Fruit fly (Drosophila melanogaster) whole organism, embryonic: ENCODE measurements around the gene CG31800.

ENCODE experiments used
- Awh ChIP-seq: fragments of 200-800 bp; sonication (Bioruptor generic); IDR thresholded peaks from 2 replicates; pipeline ENCODE4, ENCODE4 v1.3.6; 2022; ENCODE audit warnings: missing biosample characterization, missing genetic modification characterization
- BtbVII ChIP-seq: fragments of 200-800 bp; sonication (Bioruptor generic); optimal IDR thresholded peaks from 3 replicates; lab custom pipeline; 2017; ENCODE audit warnings: missing biosample characterization, mild to moderate bottlenecking, missing genetic modification characterization
- CG10979 ChIP-seq: fragments of 200-800 bp; sonication (Bioruptor generic); optimal IDR thresholded peaks from 2 replicates; lab custom pipeline; 2018; ENCODE audit warnings: missing biosample characterization, mild to moderate bottlenecking, missing genetic modification characterization, moderate library complexity
- CG11247 ChIP-seq: fragments of 200-800 bp; sonication (Bioruptor generic); IDR thresholded peaks from 2 replicates; pipeline ENCODE4 v1.3.6; 2022; ENCODE audit warnings: missing biosample characterization, missing genetic modification characterization
- CG1529 ChIP-seq: fragments of 200-800 bp; sonication (Bioruptor generic); optimal IDR thresholded peaks from 3 replicates; lab custom pipeline; 2018; ENCODE audit warnings: missing biosample characterization, missing genetic modification characterization
- CG17186 ChIP-seq: fragments of 200-800 bp; sonication (Bioruptor generic); optimal IDR thresholded peaks from 3 replicates; lab custom pipeline; 2017; ENCODE audit warnings: missing biosample characterization, missing genetic modification reagents, missing genetic modification characterization
- CG17385 ChIP-seq: fragments of 200-800 bp; sonication (Bioruptor generic); optimal IDR thresholded peaks from 3 replicates; lab custom pipeline; 2018; ENCODE audit warnings: missing biosample characterization, mild to moderate bottlenecking, missing genetic modification characterization
- CG1832 ChIP-seq: fragments of 200-800 bp; sonication (Bioruptor generic); optimal IDR thresholded peaks from 2 replicates; lab custom pipeline; 2017; ENCODE audit warnings: missing biosample characterization, mild to moderate bottlenecking, missing genetic modification characterization, inconsistent platforms
- CG2120 ChIP-seq: fragments of 200-800 bp; sonication (Bioruptor generic); optimal IDR thresholded peaks from 3 replicates; lab custom pipeline; 2016; ENCODE audit warnings: missing biosample characterization, missing genetic modification characterization
- CG2678 ChIP-seq: fragments of 200-800 bp; sonication (Bioruptor generic); optimal IDR thresholded peaks from 3 replicates; lab custom pipeline; 2019; ENCODE audit warnings: missing biosample characterization, mild to moderate bottlenecking, missing genetic modification characterization, moderate library complexity
- CG30403 ChIP-seq: fragments of 200-800 bp; sonication (Bioruptor generic); optimal IDR thresholded peaks from 3 replicates; lab custom pipeline; 2016; ENCODE audit warnings: missing biosample characterization, missing genetic modification characterization
- CG31388 ChIP-seq: fragments of 200-800 bp; sonication (Bioruptor generic); optimal IDR thresholded peaks from 2 replicates; lab custom pipeline; 2016; ENCODE audit warnings: missing biosample characterization, missing genetic modification characterization
- CG7786 ChIP-seq: fragments of 200-800 bp; sonication (Bioruptor generic); optimal IDR thresholded peaks from 2 replicates; lab custom pipeline; 2016; ENCODE audit warnings: missing biosample characterization, missing genetic modification characterization
- CG8478 ChIP-seq: fragments of >200 bp; optimal IDR thresholded peaks from 2 replicates; lab custom pipeline; 2018
- CG8924 ChIP-seq: fragments of 200-800 bp; optimal IDR thresholded peaks from 3 replicates; lab custom pipeline; 2019; ENCODE audit warnings: missing biosample characterization, mild to moderate bottlenecking, missing genetic modification characterization, moderate library complexity
- CG9215 ChIP-seq: fragments of 200-800 bp; sonication (Bioruptor generic); IDR thresholded peaks from 2 replicates; pipeline ENCODE4 v1.3.6; 2022; ENCODE audit warnings: missing biosample characterization, missing genetic modification characterization
- CTCF ChIP-seq: fragments of 200-800 bp; sonication (Bioruptor generic); optimal IDR thresholded peaks from 2 replicates; lab custom pipeline; 2017; ENCODE audit warnings: missing biosample characterization, mild to moderate bottlenecking, missing genetic modification characterization, moderate library complexity
- Camta ChIP-seq: fragments of 200-800 bp; sonication (Bioruptor generic); optimal IDR thresholded peaks from 2 replicates; lab custom pipeline; 2016; ENCODE audit warnings: missing biosample characterization, missing genetic modification characterization
- Ets65A ChIP-seq: fragments of 200-800 bp; sonication (Bioruptor generic); peaks from one replicate; lab custom pipeline; 2016; ENCODE audit warnings: missing biosample characterization, missing genetic modification characterization
- H15 ChIP-seq: fragments of 200-800 bp; sonication (Bioruptor generic); IDR thresholded peaks from 3 replicates; pipeline ENCODE4 v1.3.6; 2022; ENCODE audit warnings: missing biosample characterization, missing genetic modification characterization
- H2.0 ChIP-seq: fragments of 200-800 bp; sonication (Bioruptor generic); IDR thresholded peaks from 2 replicates; pipeline ENCODE4 v1.3.6; 2022; ENCODE audit warnings: missing biosample characterization, missing genetic modification characterization
- Hand ChIP-seq: fragments of 200-800 bp; sonication (Bioruptor generic); optimal IDR thresholded peaks from 2 replicates; lab custom pipeline; 2017; ENCODE audit warnings: mild to moderate bottlenecking, missing biosample characterization, missing genetic modification reagents, missing genetic modification characterization
- Hey ChIP-seq: fragments of 200-800 bp; sonication (Bioruptor generic); optimal IDR thresholded peaks from 3 replicates; lab custom pipeline; 2018; ENCODE audit warnings: missing biosample characterization, mild to moderate bottlenecking, missing genetic modification characterization
- Hmr ChIP-seq: fragments of 200-800 bp; sonication (Bioruptor generic); optimal IDR thresholded peaks from 3 replicates; lab custom pipeline; 2017; ENCODE audit warnings: mild to moderate bottlenecking, missing biosample characterization, missing genetic modification reagents, missing genetic modification characterization
- Hr39 ChIP-seq: fragments of >200 bp; optimal IDR thresholded peaks from 2 replicates; lab custom pipeline; 2017
- Hsf ChIP-seq: fragments of 200-800 bp; sonication (Bioruptor generic); optimal IDR thresholded peaks from 3 replicates; lab custom pipeline; 2016; ENCODE audit warnings: missing biosample characterization, missing genetic modification characterization
- Meics ChIP-seq: fragments of 200-800 bp; sonication (Bioruptor generic); optimal IDR thresholded peaks from 2 replicates; lab custom pipeline; 2017; ENCODE audit warnings: missing biosample characterization, mild to moderate bottlenecking, missing genetic modification characterization
- Sry-β ChIP-seq: fragments of 200-800 bp; sonication (Bioruptor generic); optimal IDR thresholded peaks from 2 replicates; lab custom pipeline; 2018; ENCODE audit warnings: missing biosample characterization, mild to moderate bottlenecking, missing genetic modification characterization, moderate library complexity
- Xrp1 ChIP-seq: fragments of 200-800 bp; sonication (Bioruptor generic); IDR thresholded peaks from 2 replicates; pipeline ENCODE4 v1.3.6; 2022; ENCODE audit warnings: missing biosample characterization, missing genetic modification characterization
- az2 ChIP-seq: fragments of 200-800 bp; sonication (Bioruptor generic); optimal IDR thresholded peaks from 3 replicates; lab custom pipeline; 2016; ENCODE audit warnings: missing biosample characterization, missing genetic modification characterization
- bab2 ChIP-seq: fragments of 200-800 bp; sonication (Bioruptor generic); optimal IDR thresholded peaks from 2 replicates; lab custom pipeline; 2016; ENCODE audit warnings: missing biosample characterization, missing genetic modification characterization
- ci ChIP-seq: fragments of 200-800 bp; sonication (Bioruptor generic); IDR thresholded peaks from 3 replicates; pipeline ENCODE4 v1.3.6; 2022; ENCODE audit warnings: missing biosample characterization, missing genetic modification characterization
- crc ChIP-seq: fragments of 200-800 bp; sonication (Bioruptor generic); optimal IDR thresholded peaks from 2 replicates; lab custom pipeline; 2016; ENCODE audit warnings: missing biosample characterization, missing genetic modification characterization
- dati ChIP-seq: fragments of 200-800 bp; sonication (Bioruptor generic); IDR thresholded peaks from 2 replicates; pipeline ENCODE4 v1.3.6; 2022; ENCODE audit warnings: missing biosample characterization, missing genetic modification characterization
- dmrt11E ChIP-seq: fragments of 200-800 bp; sonication (Bioruptor generic); optimal IDR thresholded peaks from 3 replicates; lab custom pipeline; 2018; ENCODE audit warnings: missing biosample characterization, mild to moderate bottlenecking, missing genetic modification characterization, moderate library complexity
- dmrt99B ChIP-seq: fragments of 200-800 bp; sonication (Bioruptor generic); optimal IDR thresholded peaks from 2 replicates; lab custom pipeline; 2018; ENCODE audit warnings: missing biosample characterization, mild to moderate bottlenecking, missing genetic modification characterization, moderate library complexity
- dysf ChIP-seq: fragments of 200-800 bp; sonication (Bioruptor generic); IDR thresholded peaks from 3 replicates; pipeline ENCODE4 v1.3.6; 2022; ENCODE audit warnings: missing biosample characterization, missing genetic modification characterization
- fd3F ChIP-seq: fragments of 200-800 bp; sonication (Bioruptor generic); optimal IDR thresholded peaks from 2 replicates; lab custom pipeline; 2018; ENCODE audit warnings: missing biosample characterization, mild to moderate bottlenecking, missing genetic modification characterization, moderate library complexity
- gcm2 ChIP-seq: fragments of 200-800 bp; sonication (Bioruptor generic); optimal IDR thresholded peaks from 2 replicates; lab custom pipeline; 2016; ENCODE audit warnings: missing biosample characterization, missing genetic modification characterization
- her ChIP-seq: fragments of 200-800 bp; sonication (Bioruptor generic); optimal IDR thresholded peaks from 2 replicates; lab custom pipeline; 2016; ENCODE audit warnings: missing biosample characterization, missing genetic modification characterization
- hth ChIP-seq: fragments of >200 bp; optimal IDR thresholded peaks from 2 replicates; lab custom pipeline; 2017; ENCODE audit warnings: inconsistent platforms
- mld ChIP-seq: fragments of 200-800 bp; sonication (Bioruptor generic); IDR thresholded peaks from 3 replicates; pipeline ENCODE4 v1.3.6; 2022; ENCODE audit warnings: missing biosample characterization, missing genetic modification characterization; ENCODE audit not compliant: partially characterized antibody
- odd ChIP-seq: fragments of 200-800 bp; sonication (Bioruptor generic); optimal IDR thresholded peaks from 2 replicates; lab custom pipeline; 2017; ENCODE audit warnings: missing biosample characterization, mild to moderate bottlenecking, missing genetic modification characterization
- pho ChIP-seq: fragments of 200-800 bp; sonication (Bioruptor generic); optimal IDR thresholded peaks from 2 replicates; lab custom pipeline; 2016; ENCODE audit warnings: missing biosample characterization, missing genetic modification characterization
- phol ChIP-seq: fragments of 200-800 bp; sonication (Bioruptor generic); optimal IDR thresholded peaks from 3 replicates; lab custom pipeline; 2018; ENCODE audit warnings: missing biosample characterization, mild to moderate bottlenecking, missing genetic modification characterization, moderate library complexity
- psq ChIP-seq: fragments of 200-800 bp; sonication (Bioruptor generic); optimal IDR thresholded peaks from 2 replicates; lab custom pipeline; 2017; ENCODE audit warnings: missing biosample characterization, missing genetic modification characterization
- scrt ChIP-seq: fragments of 200-800 bp; sonication (Bioruptor generic); optimal IDR thresholded peaks from 2 replicates; lab custom pipeline; 2018; ENCODE audit warnings: missing biosample characterization, mild to moderate bottlenecking, missing genetic modification characterization, moderate library complexity
- so ChIP-seq: fragments of 200-800 bp; sonication (Bioruptor generic); IDR thresholded peaks from 3 replicates; pipeline ENCODE4 v1.3.6; 2022; ENCODE audit warnings: missing biosample characterization, missing genetic modification characterization
- toy ChIP-seq: fragments of 200-800 bp; sonication (Bioruptor generic); IDR thresholded peaks from 2 replicates; pipeline ENCODE4 v1.3.6; 2022; ENCODE audit warnings: missing biosample characterization, missing genetic modification characterization
- trh ChIP-seq: fragments of 200-800 bp; sonication (Bioruptor generic); optimal IDR thresholded peaks from 2 replicates; lab custom pipeline; 2016; ENCODE audit warnings: missing biosample characterization, missing genetic modification characterization
- wdn ChIP-seq: fragments of 200-800 bp; sonication (Bioruptor generic); IDR thresholded peaks from 2 replicates; pipeline ENCODE4 v1.3.6; 2022; ENCODE audit warnings: missing biosample characterization, missing genetic modification characterization
- wek ChIP-seq: fragments of 200-800 bp; sonication (Bioruptor generic); optimal IDR thresholded peaks from 3 replicates; lab custom pipeline; 2018; ENCODE audit warnings: missing biosample characterization, mild to moderate bottlenecking, missing genetic modification characterization, moderate library complexity
- zfh2 ChIP-seq: fragments of 200-800 bp; sonication (Bioruptor generic); optimal IDR thresholded peaks from 2 replicates; lab custom pipeline; 2016; ENCODE audit warnings: missing biosample characterization, missing genetic modification characterization

Gene CG31800

dm6 chr2L:19051534-19052100 lies 17.2 kb upstream of the CG31800 start, which contains the start of gene Rpn3 (continued):
- TF ChIP-seq Hr39 (lab: Kevin White, UChicago) = no peak
- TF ChIP-seq CG1529 (GFP tag; lab: Kevin White, UChicago) = peak; percentile 37
- peak; percentile 83 for TF ChIP-seq CG2678 (tag; lab: Kevin White, UChicago)
- no peak for TF ChIP-seq Hey
- peak; percentile 84 for TF ChIP-seq so
- TF ChIP-seq dysf (GFP tag; lab: Robert Waterston, UW) = peak; percentile 84
- TF ChIP-seq Camta (GFP tag; lab: Kevin White, UChicago) = peak; percentile 74
- TF ChIP-seq Awh = peak; percentile 85
- no peak for TF ChIP-seq CG1832
- TF ChIP-seq az2 (GFP tag; lab: Kevin White, UChicago) = peak; percentile 91
- TF ChIP-seq CG31388 (GFP tag; lab: Kevin White, UChicago) = peak; percentile 65
- peak; percentile 71 for TF ChIP-seq CG11247 (GFP tag; lab: Robert Waterston, UW)
- peak; percentile 87 for TF ChIP-seq H2.0 (GFP tag; lab: Robert Waterston, UW)
- peak; percentile 97 for TF ChIP-seq CG17385 (GFP tag; lab: Kevin White, UChicago)
- TF ChIP-seq BtbVII (GFP tag; lab: Kevin White, UChicago) = peak; percentile 38
- TF ChIP-seq odd (GFP tag; lab: Kevin White, UChicago) = no peak
- TF ChIP-seq Ets65A = peak; percentile 93
- TF ChIP-seq wdn (GFP tag; lab: Robert Waterston, UW) = peak; percentile 77
- peak; percentile 65 for TF ChIP-seq dati
- TF ChIP-seq zfh2 (GFP tag; lab: Kevin White, UChicago) = peak; percentile 77
- TF ChIP-seq mld = no peak
- TF ChIP-seq CG9215 (GFP tag; lab: Robert Waterston, UW) = peak; percentile 62
- peak; percentile 71 for TF ChIP-seq trh (GFP tag; lab: Kevin White, UChicago)
- TF ChIP-seq Xrp1 (GFP tag; lab: Robert Waterston, UW) = peak; percentile 93
- no peak for TF ChIP-seq CG8478 (lab: Kevin White, UChicago)
- TF ChIP-seq CG2120 = peak; percentile 92
- peak; percentile 18 for TF ChIP-seq CG17186 (GFP tag; lab: Kevin White, UChicago)
- peak; percentile 80 for TF ChIP-seq dmrt99B
- peak; percentile 82 for TF ChIP-seq dmrt11E (tag; lab: Kevin White, UChicago)
- TF ChIP-seq CG8924 (tag; lab: Kevin White, UChicago) = peak; percentile 82
- peak; percentile 91 for TF ChIP-seq CG30403 (GFP tag; lab: Kevin White, UChicago)
- peak; percentile 88 for TF ChIP-seq phol (tag; lab: Kevin White, UChicago)
- TF ChIP-seq H15 (GFP tag; lab: Robert Waterston, UW) = peak; percentile 87
- no peak for TF ChIP-seq CTCF (GFP tag; lab: Kevin White, UChicago)
- peak; percentile 15 for TF ChIP-seq Hand (GFP tag; lab: Kevin White, UChicago)
- peak; percentile 64 for TF ChIP-seq fd3F (GFP tag; lab: Kevin White, UChicago)
- peak; percentile 83 for TF ChIP-seq CG7786 (GFP tag; lab: Kevin White, UChicago)
- peak; percentile 84 for TF ChIP-seq CG10979 (tag; lab: Kevin White, UChicago)
- peak; percentile 34 for TF ChIP-seq psq (GFP tag; lab: Kevin White, UChicago)
- peak; percentile 76 for TF ChIP-seq Meics (GFP tag; lab: Kevin White, UChicago)
- TF ChIP-seq pho (GFP tag; lab: Kevin White, UChicago) = peak; percentile 82
- 0 out of 2 replicates have a peak, but pooled peaks have one; percentile 23 for TF ChIP-seq toy (GFP tag; lab: Robert Waterston, UW)
- TF ChIP-seq wek (GFP tag; lab: Kevin White, UChicago) = peak; percentile 56
- peak; percentile 47 for TF ChIP-seq crc (GFP tag; lab: Kevin White, UChicago)
- peak; percentile 47 for TF ChIP-seq gcm2 (GFP tag; lab: Kevin White, UChicago)
- TF ChIP-seq Hmr (GFP tag; lab: Kevin White, UChicago) = peak; percentile 86
- no peak for TF ChIP-seq hth (lab: Kevin White, UChicago)
- peak; percentile 92 for TF ChIP-seq Hsf (GFP tag; lab: Kevin White, UChicago)
- peak; percentile 63 for TF ChIP-seq scrt (GFP tag; lab: Kevin White, UChicago)
- TF ChIP-seq her = peak; percentile 62
- peak; percentile 91 for TF ChIP-seq bab2
- peak; percentile 29 for TF ChIP-seq Sry-β (GFP tag; lab: Kevin White, UChicago)
- TF ChIP-seq ci (GFP tag; lab: Robert Waterston, UW) = peak; percentile 89
